Worm (Caenorhabditis elegans): Measurements from ENCODE around the gene cest-33.

The cest-33 gene

ce11 chrV:6365597-6365996 lies at the start of gene cest-33:
Gene cest-33 (minus strand): TSS chrV:6365671.
- TF ChIP-seq ceh-28 (tag; optimal IDR thresholded peaks at IDR 0.05) (no peak), fkh-10 (GFP tag; optimal IDR thresholded peaks at IDR 0.05) (no peak), snpc-4 (tag; optimal IDR thresholded peaks at IDR 0.05) (no peak), aly-2 (tag; optimal IDR thresholded peaks at IDR 0.05) (no peak), ztf-11 (tag; optimal IDR thresholded peaks at IDR 0.05) (no peak), pqm-1 (tag; optimal IDR thresholded peaks at IDR 0.05) (peak; percentile 72), ceh-16 (tag; optimal IDR thresholded peaks at IDR 0.05) (no peak), eor-1 (tag; optimal IDR thresholded peaks at IDR 0.05) (no peak), egl-5 (tag; optimal IDR thresholded peaks at IDR 0.05) (no peak), nhr-25 (tag; optimal IDR thresholded peaks at IDR 0.05) (peak; percentile 23), nhr-76 (tag; optimal IDR thresholded peaks at IDR 0.05) (no peak), ama-1 (optimal IDR thresholded peaks at IDR 0.05) (no peak), nhr-67 (tag; optimal IDR thresholded peaks at IDR 0.05) (no peak), nhr-43 (tag; optimal IDR thresholded peaks at IDR 0.05; ENCODE audit: poor library complexity, severe bottlenecking) (peak; percentile 2), pha-4 (tag; optimal IDR thresholded peaks at IDR 0.05) (peak; percentile 24), nhr-77 (tag; optimal IDR thresholded peaks at IDR 0.05) (no peak), nhr-11 (tag; optimal IDR thresholded peaks at IDR 0.05) (no peak), unc-39 (tag; optimal IDR thresholded peaks at IDR 0.05) (no peak), lin-15B (tag; optimal IDR thresholded peaks at IDR 0.05) (no peak), fos-1 (tag; optimal IDR thresholded peaks at IDR 0.05) (no peak), elt-2 (tag; optimal IDR thresholded peaks at IDR 0.05) (peak; percentile 19), ZK546.5 (tag; optimal IDR thresholded peaks at IDR 0.05) (no peak), elt-1 (tag; optimal IDR thresholded peaks at IDR 0.05) (no peak), nhr-237 (tag; optimal IDR thresholded peaks at IDR 0.05) (no peak)

ce11 chrV:6414985-6415384 lies 49.5 kb upstream of the cest-33 start, which contains the start of gene cht-6:
Gene cht-6 (plus strand): TSS chrV:6414993.
- TF ChIP-seq aly-2 (tag; optimal IDR thresholded peaks at IDR 0.05) (no peak), R02D3.7 (tag; optimal IDR thresholded peaks at IDR 0.05) (no peak), ZK546.5 (tag; optimal IDR thresholded peaks at IDR 0.05) (no peak), lin-39 (tag; optimal IDR thresholded peaks at IDR 0.05) (no peak), ceh-82 (tag; optimal IDR thresholded peaks at IDR 0.05) (no peak), zag-1 (tag; optimal IDR thresholded peaks at IDR 0.05) (no peak), snpc-4 (tag; optimal IDR thresholded peaks at IDR 0.05) (no peak), pqm-1 (tag; optimal IDR thresholded peaks at IDR 0.05) (no peak), hmg-11 (tag; optimal IDR thresholded peaks at IDR 0.05) (no peak), nhr-28 (tag; optimal IDR thresholded peaks at IDR 0.05) (no peak), eor-1 (tag; optimal IDR thresholded peaks at IDR 0.05) (no peak), nhr-11 (tag; optimal IDR thresholded peaks at IDR 0.05) (no peak)

- TF ChIP-seq pqm-1 (tag; optimal IDR thresholded peaks at IDR 0.05), result peak; percentile 37
- peak; percentile 74 for TF ChIP-seq elt-2 (tag; optimal IDR thresholded peaks at IDR 0.05)
- no peak for TF ChIP-seq hmg-11 (tag; optimal IDR thresholded peaks at IDR 0.05)
Measured at ce11 chrV:6414469-6414868, 49.0 kb upstream of the cest-33 start.

ce11 chrV:6413057-6413456 lies 47.6 kb upstream of the cest-33 start:
- TF ChIP-seq pqm-1 (tag; optimal IDR thresholded peaks at IDR 0.05) (peak; percentile 88), zag-1 (tag; optimal IDR thresholded peaks at IDR 0.05) (no peak), nhr-11 (tag; optimal IDR thresholded peaks at IDR 0.05) (no peak), daf-12 (tag; optimal IDR thresholded peaks at IDR 0.05) (no peak), ZK546.5 (tag; optimal IDR thresholded peaks at IDR 0.05) (no peak), nhr-237 (tag; optimal IDR thresholded peaks at IDR 0.05) (no peak), snpc-4 (tag; optimal IDR thresholded peaks at IDR 0.05) (no peak), fkh-2 (tag; optimal IDR thresholded peaks at IDR 0.05) (no peak), nhr-25 (tag; optimal IDR thresholded peaks at IDR 0.05) (no peak), ceh-9 (tag; optimal IDR thresholded peaks at IDR 0.05) (no peak), nhr-28 (tag; optimal IDR thresholded peaks at IDR 0.05) (no peak), lin-15B (tag; optimal IDR thresholded peaks at IDR 0.05) (no peak), ceh-16 (tag; optimal IDR thresholded peaks at IDR 0.05) (no peak), hmg-11 (tag; optimal IDR thresholded peaks at IDR 0.05) (no peak), aly-2 (tag; optimal IDR thresholded peaks at IDR 0.05) (no peak), ztf-4 (tag; optimal IDR thresholded peaks at IDR 0.05) (no peak), nhr-77 (tag; optimal IDR thresholded peaks at IDR 0.05) (no peak), elt-2 (tag; optimal IDR thresholded peaks at IDR 0.05) (peak; percentile 99), sea-2 (GFP tag; optimal IDR thresholded peaks at IDR 0.05) (no peak), ama-1 (optimal IDR thresholded peaks at IDR 0.05) (no peak), nhr-43 (tag; optimal IDR thresholded peaks at IDR 0.05; ENCODE audit: poor library complexity, severe bottlenecking) (no peak), fos-1 (tag; optimal IDR thresholded peaks at IDR 0.05) (no peak), elt-1 (tag; optimal IDR thresholded peaks at IDR 0.05) (no peak), egl-27 (tag; optimal IDR thresholded peaks at IDR 0.05) (no peak), elt-3 (tag; optimal IDR thresholded peaks at IDR 0.05) (no peak), egl-5 (tag; optimal IDR thresholded peaks at IDR 0.05) (no peak), mdl-1 (tag; optimal IDR thresholded peaks at IDR 0.05) (no peak), nfya-1 (tag; optimal IDR thresholded peaks at IDR 0.05; ENCODE audit: insufficient read depth) (peak; percentile 27), jun-1 (tag; optimal IDR thresholded peaks at IDR 0.05) (peak; percentile 67), nhr-76 (tag; optimal IDR thresholded peaks at IDR 0.05) (no peak)
